Fruit fly (Drosophila melanogaster) whole organism, adult: Measurements from ENCODE around the gene CG11617.

Source experiments
- CG14711 ChIP-seq: fragments of 200-800 bp; sonication (Bioruptor generic); optimal IDR thresholded peaks from 2 replicates; lab custom pipeline; 2018; ENCODE audit warnings: missing biosample characterization, mild to moderate bottlenecking, missing genetic modification characterization, moderate library complexity
- CG1620 ChIP-seq: fragments of 200-800 bp; sonication (Bioruptor generic); optimal IDR thresholded peaks from 2 replicates; lab custom pipeline; 2016; ENCODE audit warnings: missing biosample characterization, missing genetic modification characterization
- CG7045 ChIP-seq: fragments of 200-800 bp; sonication (Bioruptor generic); optimal IDR thresholded peaks from 2 replicates; lab custom pipeline; 2017; ENCODE audit warnings: missing biosample characterization, mild to moderate bottlenecking, missing genetic modification characterization
- Clk ChIP-seq: fragments of 200-800 bp; sonication (Bioruptor generic); optimal IDR thresholded peaks from 2 replicates; lab custom pipeline; 2017; ENCODE audit warnings: missing biosample characterization, missing genetic modification characterization
- Crg-1 ChIP-seq: fragments of 200-800 bp; sonication (Bioruptor generic); optimal IDR thresholded peaks from 2 replicates; lab custom pipeline; 2016; ENCODE audit warnings: missing biosample characterization, missing genetic modification characterization
- Hr96 ChIP-seq: fragments of 200-800 bp; sonication (Bioruptor generic); optimal IDR thresholded peaks from 2 replicates; lab custom pipeline; 2016; ENCODE audit warnings: missing biosample characterization, missing genetic modification characterization
- Mnt ChIP-seq: fragments of 200-800 bp; sonication (Bioruptor generic); optimal IDR thresholded peaks from 2 replicates; lab custom pipeline; 2016; ENCODE audit warnings: missing biosample characterization, mild to moderate bottlenecking, missing genetic modification characterization
- bab1 ChIP-seq: fragments of 200-800 bp; sonication (Bioruptor generic); optimal IDR thresholded peaks from 3 replicates; lab custom pipeline; 2019; ENCODE audit warnings: missing biosample characterization, mild to moderate bottlenecking, missing genetic modification characterization, moderate library complexity
- kay ChIP-seq: fragments of 200-800 bp; sonication (Bioruptor generic); peaks from one replicate; lab custom pipeline; 2016; ENCODE audit warnings: missing biosample characterization, missing genetic modification characterization, borderline replicate concordance
- pad ChIP-seq: fragments of 200-800 bp; sonication (Bioruptor generic); optimal IDR thresholded peaks from 3 replicates; lab custom pipeline; 2017; ENCODE audit warnings: missing biosample characterization, missing genetic modification characterization, mild to moderate bottlenecking, moderate library complexity, missing genetic modification reagents

dm6 chr2L:232187-232586 is 25.1 kb upstream of the CG11617 start, which contains the start of gene CG13693:
- no peak for TF ChIP-seq Clk (GFP tag; lab: Kevin White, UChicago)
- no peak for TF ChIP-seq CG7045 (GFP tag; lab: Kevin White, UChicago)
- TF ChIP-seq kay, result no peak
- TF ChIP-seq Mnt (GFP tag; lab: Kevin White, UChicago), result no peak
- TF ChIP-seq bab1 (GFP tag; lab: Kevin White, UChicago), result no peak
- TF ChIP-seq CG14711 (tag; lab: Kevin White, UChicago), result no peak
- TF ChIP-seq pad, result no peak
- TF ChIP-seq CG1620 (GFP tag; lab: Kevin White, UChicago), result no peak
- TF ChIP-seq Crg-1, result no peak
- no peak for TF ChIP-seq Hr96 (GFP tag; lab: Kevin White, UChicago)
